Worm (Caenorhabditis elegans): ENCODE data around the gene F47D12.9.

F47D12.9 gene

DNA sequence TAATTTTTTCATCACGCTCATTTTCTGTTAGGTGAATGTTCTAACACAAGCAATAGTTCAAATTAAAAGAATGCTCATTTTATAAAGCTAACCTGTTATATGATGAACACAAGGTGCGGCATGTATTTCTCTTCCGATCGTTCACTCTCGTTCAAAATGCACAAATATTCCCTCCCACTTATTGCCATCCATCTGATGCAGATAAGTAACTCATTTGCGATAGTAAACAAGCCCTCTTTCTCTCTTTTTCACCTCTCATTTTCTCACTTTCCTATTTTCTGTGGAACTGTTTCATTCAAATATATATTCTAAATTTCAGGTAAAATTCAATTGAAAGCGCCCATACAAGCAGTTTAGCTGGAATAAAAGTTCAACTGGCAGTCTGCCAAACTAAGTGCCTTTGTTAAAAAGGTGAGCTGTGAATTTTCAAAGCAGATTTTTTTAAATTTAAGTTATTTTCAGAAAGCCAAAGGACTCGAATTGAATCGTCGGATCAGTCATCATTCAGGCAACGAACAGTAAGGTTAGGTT lies 42.9 kb upstream of the F47D12.9 start, which contains the start of the genes trmt-10C.2 and C56G2.22:
TSS of gene trmt-10C.2 (plus strand) at position 314 of the 531 bp plus-strand sequence.
TSS of gene C56G2.22 (plus strand) at position 481 of the 531 bp plus-strand sequence.
- TF ChIP-seq nhr-67 (tag; optimal IDR thresholded peaks at IDR 0.05) (no peak), pha-4 (tag; optimal IDR thresholded peaks at IDR 0.05) (peak; percentile 74), nhr-77 (tag; optimal IDR thresholded peaks at IDR 0.05) (no peak), lsy-12 (tag; optimal IDR thresholded peaks at IDR 0.05) (no peak), elt-3 (tag; optimal IDR thresholded peaks at IDR 0.05) (no peak), mdl-1 (tag; optimal IDR thresholded peaks at IDR 0.05) (no peak), fkh-2 (tag; optimal IDR thresholded peaks at IDR 0.05) (no peak), elt-2 (tag; optimal IDR thresholded peaks at IDR 0.05) (peak; percentile 32), ama-1 (optimal IDR thresholded peaks at IDR 0.05) (no peak)

DNA sequence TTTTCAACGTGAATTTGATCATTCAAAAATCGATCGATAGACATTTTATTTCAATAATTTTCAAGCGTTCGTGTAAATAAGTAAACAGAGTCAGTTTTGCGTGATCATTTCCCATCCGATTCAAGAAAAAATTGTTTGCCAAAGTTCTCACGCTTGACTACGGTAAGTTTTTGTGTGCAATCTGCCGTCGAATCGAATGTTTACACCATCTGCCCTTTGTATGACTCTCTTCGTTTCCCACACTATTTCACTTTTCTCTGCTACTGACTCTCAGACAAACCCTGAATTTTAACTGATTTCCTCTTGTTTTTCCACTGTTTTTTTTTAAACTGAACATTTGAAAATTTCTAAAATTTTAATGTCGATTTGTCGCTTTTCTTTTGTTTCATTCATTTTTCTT lies 41.6 kb upstream of the F47D12.9 start:
- TF ChIP-seq elt-1 (tag; optimal IDR thresholded peaks at IDR 0.05) (no peak), nhr-237 (tag; optimal IDR thresholded peaks at IDR 0.05) (no peak), ceh-82 (tag; optimal IDR thresholded peaks at IDR 0.05) (peak; percentile 54), sea-2 (GFP tag; optimal IDR thresholded peaks at IDR 0.05) (no peak), elt-2 (tag; optimal IDR thresholded peaks at IDR 0.05) (peak; percentile 54), R02D3.7 (tag; optimal IDR thresholded peaks at IDR 0.05) (peak; percentile 53), nhr-11 (tag; optimal IDR thresholded peaks at IDR 0.05) (no peak), zag-1 (tag; optimal IDR thresholded peaks at IDR 0.05) (no peak), aly-2 (tag; optimal IDR thresholded peaks at IDR 0.05) (no peak), pqm-1 (tag; optimal IDR thresholded peaks at IDR 0.05) (peak; percentile 36), fkh-10 (GFP tag; optimal IDR thresholded peaks at IDR 0.05) (no peak), elt-3 (tag; optimal IDR thresholded peaks at IDR 0.05) (no peak), snpc-4 (tag; optimal IDR thresholded peaks at IDR 0.05) (peak; percentile 81), ZK546.5 (tag; optimal IDR thresholded peaks at IDR 0.05) (no peak), mml-1 (tag; optimal IDR thresholded peaks at IDR 0.05) (no peak), egl-27 (tag; optimal IDR thresholded peaks at IDR 0.05) (no peak), nhr-43 (tag; optimal IDR thresholded peaks at IDR 0.05; ENCODE audit: poor library complexity, severe bottlenecking) (peak; percentile 36), lin-39 (tag; optimal IDR thresholded peaks at IDR 0.05) (peak; percentile 52), unc-62 (GFP tag; optimal IDR thresholded peaks at IDR 0.05) (no peak), nhr-28 (tag; optimal IDR thresholded peaks at IDR 0.05) (no peak), ceh-9 (tag; optimal IDR thresholded peaks at IDR 0.05) (no peak), unc-39 (tag; optimal IDR thresholded peaks at IDR 0.05) (no peak), jun-1 (tag; optimal IDR thresholded peaks at IDR 0.05) (peak; percentile 72), lsy-12 (tag; optimal IDR thresholded peaks at IDR 0.05) (peak; percentile 75), daf-12 (tag; optimal IDR thresholded peaks at IDR 0.05) (no peak), mdl-1 (tag; optimal IDR thresholded peaks at IDR 0.05) (no peak), nhr-77 (tag; optimal IDR thresholded peaks at IDR 0.05) (no peak), egl-5 (tag; optimal IDR thresholded peaks at IDR 0.05) (no peak), ztf-11 (tag; optimal IDR thresholded peaks at IDR 0.05) (no peak), lin-15B (tag; optimal IDR thresholded peaks at IDR 0.05) (peak; percentile 81), ceh-16 (tag; optimal IDR thresholded peaks at IDR 0.05) (no peak), eor-1 (tag; optimal IDR thresholded peaks at IDR 0.05) (no peak), nhr-76 (tag; optimal IDR thresholded peaks at IDR 0.05) (no peak), fos-1 (tag; optimal IDR thresholded peaks at IDR 0.05) (no peak), skn-1 (tag; optimal IDR thresholded peaks at IDR 0.05) (peak; percentile 32), nfya-1 (tag; optimal IDR thresholded peaks at IDR 0.05; ENCODE audit: insufficient read depth) (peak; percentile 92), ama-1 (optimal IDR thresholded peaks at IDR 0.05) (peak; percentile 73), ztf-4 (tag; optimal IDR thresholded peaks at IDR 0.05) (no peak), nhr-67 (tag; optimal IDR thresholded peaks at IDR 0.05) (no peak), nhr-25 (tag; optimal IDR thresholded peaks at IDR 0.05) (peak; percentile 87), tbx-2 (tag; optimal IDR thresholded peaks at IDR 0.05) (peak; percentile 35), nhr-23 (tag; optimal IDR thresholded peaks at IDR 0.05) (peak; percentile 79), ceh-28 (tag; optimal IDR thresholded peaks at IDR 0.05) (peak; percentile 47), pha-4 (tag; optimal IDR thresholded peaks at IDR 0.05) (peak; percentile 95), nhr-12 (tag; optimal IDR thresholded peaks at IDR 0.05) (no peak), hmg-11 (tag; optimal IDR thresholded peaks at IDR 0.05) (peak; percentile 92), fkh-2 (tag; optimal IDR thresholded peaks at IDR 0.05) (no peak)

Data from whole organism, L3 larva.